Fruit fly (Drosophila melanogaster) whole organism, adult: Measurements from ENCODE around the gene CG44088.

Experiments used
- CG11617 ChIP-seq: fragments of 200-800 bp; sonication (Bioruptor generic); optimal IDR thresholded peaks from 2 replicates; lab custom pipeline; 2017; ENCODE audit warnings: mild to moderate bottlenecking, missing biosample characterization, missing genetic modification reagents, missing genetic modification characterization
- CG5204 ChIP-seq: fragments of 200-800 bp; sonication (Bioruptor generic); optimal IDR thresholded peaks from 2 replicates; lab custom pipeline; 2016; ENCODE audit warnings: missing biosample characterization, missing genetic modification characterization
- CG7101 ChIP-seq: fragments of 200-800 bp; sonication (Bioruptor generic); optimal IDR thresholded peaks from 2 replicates; lab custom pipeline; 2018; ENCODE audit warnings: missing biosample characterization, mild to moderate bottlenecking, missing genetic modification characterization, moderate library complexity
- Crg-1 ChIP-seq: fragments of 200-800 bp; sonication (Bioruptor generic); optimal IDR thresholded peaks from 2 replicates; lab custom pipeline; 2016; ENCODE audit warnings: missing biosample characterization, missing genetic modification characterization
- Hr96 ChIP-seq: fragments of 200-800 bp; sonication (Bioruptor generic); optimal IDR thresholded peaks from 2 replicates; lab custom pipeline; 2016; ENCODE audit warnings: missing biosample characterization, missing genetic modification characterization
- bab1 ChIP-seq: fragments of 200-800 bp; sonication (Bioruptor generic); optimal IDR thresholded peaks from 3 replicates; lab custom pipeline; 2019; ENCODE audit warnings: missing biosample characterization, mild to moderate bottlenecking, missing genetic modification characterization, moderate library complexity
- cic ChIP-seq: fragments of 200-800 bp; sonication (Bioruptor generic); optimal IDR thresholded peaks from 2 replicates; lab custom pipeline; 2017; ENCODE audit warnings: missing biosample characterization, mild to moderate bottlenecking, missing genetic modification characterization, moderate library complexity
- kay ChIP-seq: fragments of 200-800 bp; sonication (Bioruptor generic); peaks from one replicate; lab custom pipeline; 2016; ENCODE audit warnings: missing biosample characterization, missing genetic modification characterization, borderline replicate concordance

dm6 chr3R:4780262-4780661 lies 5.4 kb upstream of the CG44088 start, which contains the start of gene CG14655:
- TF ChIP-seq kay (GFP tag; lab: Kevin White, UChicago) (no peak), Hr96 (GFP tag; lab: Kevin White, UChicago) (no peak), CG11617 (GFP tag; lab: Kevin White, UChicago) (no peak), cic (GFP tag; lab: Kevin White, UChicago) (no peak), bab1 (GFP tag; lab: Kevin White, UChicago) (no peak), Crg-1 (GFP tag; lab: Kevin White, UChicago) (no peak), CG5204 (GFP tag; lab: Kevin White, UChicago) (no peak), CG7101 (tag; lab: Kevin White, UChicago) (no peak)
